Worm (Caenorhabditis elegans): ENCODE data around the gene R07B1.9.

- no peak for TF ChIP-seq him-1 (tag; optimal IDR thresholded peaks at IDR 0.05)
- TF ChIP-seq W03F9.2 (tag; optimal IDR thresholded peaks at IDR 0.05), result no peak
Measured at ce11 chrX:9856618-9857017, 20.6 kb upstream of the R07B1.9 start, which contains the start of gene R07B1.11.
